Worm (Caenorhabditis elegans): ENCODE results near the gene cut-4.

The cut-4 gene

DNA sequence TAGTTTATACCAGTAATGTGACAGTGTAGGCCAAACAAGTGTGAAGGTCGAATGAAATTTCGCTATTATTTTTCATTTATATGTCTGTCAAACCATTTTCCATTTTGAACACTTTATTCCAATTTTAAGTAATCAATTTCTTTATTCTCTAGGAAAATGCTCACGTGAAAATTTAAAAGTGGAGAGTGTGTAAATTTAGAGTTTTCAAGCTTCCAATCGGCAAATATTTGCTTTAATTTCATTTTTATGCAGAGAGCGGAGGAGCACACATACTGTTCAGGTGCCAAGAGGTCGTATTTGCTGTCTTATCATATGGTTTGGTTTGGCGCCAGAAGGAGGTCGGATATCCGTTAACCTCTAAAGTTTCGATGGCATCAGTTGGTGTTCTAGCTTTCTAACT lies 10.9 kb downstream of the cut-4 start:
- TF ChIP-seq mbf-1 (tag; optimal IDR thresholded peaks at IDR 0.05): no peak
- TF ChIP-seq nhr-11 (tag; optimal IDR thresholded peaks at IDR 0.05): peak; percentile 3
- no peak for TF ChIP-seq elt-1 (tag; optimal IDR thresholded peaks at IDR 0.05)
- no peak for TF ChIP-seq nhr-25 (tag; optimal IDR thresholded peaks at IDR 0.05)
- TF ChIP-seq mab-5 (tag; optimal IDR thresholded peaks at IDR 0.05): no peak
- no peak for TF ChIP-seq sma-3 (GFP tag; optimal IDR thresholded peaks at IDR 0.05)

DNA sequence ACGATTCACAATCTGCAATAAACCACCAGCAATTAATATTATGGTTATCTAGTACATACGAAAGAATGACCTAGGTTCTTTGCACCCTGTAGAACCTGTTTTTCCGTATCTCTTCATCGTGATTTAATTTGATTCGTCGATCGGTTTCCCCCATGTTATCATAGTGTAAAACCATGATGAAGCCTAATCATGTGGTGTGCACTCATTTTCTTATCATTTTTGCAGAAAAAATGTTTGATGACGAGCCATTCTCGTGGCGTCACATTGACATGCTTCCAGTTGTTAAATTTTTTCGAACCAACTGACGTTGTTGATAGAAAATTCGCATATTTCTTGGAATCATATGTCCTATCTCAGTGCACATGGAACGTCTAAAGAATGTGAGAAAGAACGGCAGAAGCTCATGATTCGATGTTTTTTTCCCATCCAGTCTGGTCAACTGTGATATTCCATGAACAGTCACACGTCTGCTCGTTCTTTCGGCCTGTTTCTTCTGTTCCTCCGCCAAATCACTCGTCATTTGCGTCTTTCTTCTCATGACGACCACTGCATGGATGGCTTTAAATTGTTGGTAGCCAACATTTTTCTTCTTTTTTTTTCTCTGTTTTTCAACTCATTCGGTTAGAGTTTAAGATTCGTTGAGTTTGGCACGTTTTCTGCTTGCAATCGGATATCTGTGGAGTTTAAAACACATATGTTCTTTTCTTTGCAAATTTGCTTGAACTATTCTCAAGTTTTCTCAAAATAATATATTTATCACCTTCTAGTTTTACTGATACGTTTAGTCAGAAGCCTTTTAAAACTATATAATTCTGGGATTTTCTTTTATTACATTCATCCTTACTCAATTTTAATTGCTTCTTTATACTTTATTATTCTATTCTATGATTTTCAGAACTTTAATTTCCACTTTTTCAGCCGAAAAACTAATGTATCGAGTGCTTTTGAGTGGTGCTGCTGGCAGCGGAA lies 11.7 kb downstream of the cut-4 start, which contains the start of gene ZK673.2:
Gene ZK673.2, plus strand, starts transcription at position 919 of the 969 bp plus-strand sequence.
- TF ChIP-seq crh-2 (tag; optimal IDR thresholded peaks at IDR 0.05) (peak; percentile 60), ztf-11 (tag; optimal IDR thresholded peaks at IDR 0.05) (no peak), F13H6.1 (tag; optimal IDR thresholded peaks at IDR 0.05) (peak; percentile 12), ceh-82 (tag; optimal IDR thresholded peaks at IDR 0.05) (no peak), ztf-4 (tag; optimal IDR thresholded peaks at IDR 0.05) (no peak), dmd-4 (tag; optimal IDR thresholded peaks at IDR 0.05) (no peak), blmp-1 (tag; optimal IDR thresholded peaks at IDR 0.05; ENCODE audit: insufficient read depth) (peak; percentile 45), ceh-16 (tag; optimal IDR thresholded peaks at IDR 0.05) (no peak), unc-39 (tag; optimal IDR thresholded peaks at IDR 0.05) (no peak), nhr-25 (tag; optimal IDR thresholded peaks at IDR 0.05) (peak; percentile 88), nhr-77 (tag; optimal IDR thresholded peaks at IDR 0.05) (no peak), unc-55 (GFP tag; optimal IDR thresholded peaks at IDR 0.05) (no peak), ZK546.5 (tag; optimal IDR thresholded peaks at IDR 0.05) (no peak), lsy-2 (tag; optimal IDR thresholded peaks at IDR 0.05) (peak in 1 of 2 experiments; percentile 32), sma-3 (GFP tag; optimal IDR thresholded peaks at IDR 0.05) (peak; percentile 62), nhr-237 (tag; optimal IDR thresholded peaks at IDR 0.05) (no peak), peb-1 (tag; optimal IDR thresholded peaks at IDR 0.05) (no peak), elt-1 (tag; optimal IDR thresholded peaks at IDR 0.05) (no peak), aly-2 (tag; optimal IDR thresholded peaks at IDR 0.05) (no peak), ztf-1 (GFP tag; conservative IDR thresholded peaks at IDR 0.05) (no peak), nhr-23 (tag; optimal IDR thresholded peaks at IDR 0.05) (no peak), nhr-11 (tag; optimal IDR thresholded peaks at IDR 0.05) (no peak), elt-3 (tag; optimal IDR thresholded peaks at IDR 0.05) (no peak), mbf-1 (tag; optimal IDR thresholded peaks at IDR 0.05) (no peak), gmeb-1 (tag; optimal IDR thresholded peaks at IDR 0.05) (peak; percentile 71), sem-4 (tag; optimal IDR thresholded peaks at IDR 0.05) (no peak), alr-1 (tag; optimal IDR thresholded peaks at IDR 0.05) (no peak), mdl-1 (tag; optimal IDR thresholded peaks at IDR 0.05) (peak in 1 of 2 experiments; percentile 68), C34F6.9 (tag; optimal IDR thresholded peaks at IDR 0.05) (peak; percentile 32), mab-5 (tag; optimal IDR thresholded peaks at IDR 0.05) (no peak), nhr-6 (tag; optimal IDR thresholded peaks at IDR 0.05) (no peak), lin-39 (tag; optimal IDR thresholded peaks at IDR 0.05) (no peak), unc-62 (GFP tag; optimal IDR thresholded peaks at IDR 0.05) (no peak), fos-1 (tag; optimal IDR thresholded peaks at IDR 0.05) (peak; percentile 85), nhr-10 (tag; optimal IDR thresholded peaks at IDR 0.05) (no peak), zag-1 (tag; optimal IDR thresholded peaks at IDR 0.05) (no peak), nhr-21 (tag; optimal IDR thresholded peaks at IDR 0.05) (peak; percentile 83), skn-1 (tag; optimal IDR thresholded peaks at IDR 0.05) (no peak), sma-9 (GFP tag; optimal IDR thresholded peaks at IDR 0.05) (peak; percentile 79), sma-9 (tag; optimal IDR thresholded peaks at IDR 0.05) (no peak), lin-11 (tag; optimal IDR thresholded peaks at IDR 0.05) (no peak), nhr-129 (tag; optimal IDR thresholded peaks at IDR 0.05) (peak; percentile 56), ama-1 (optimal IDR thresholded peaks at IDR 0.05) (peak; percentile 6), Y55F3AM.14 (GFP tag; optimal IDR thresholded peaks at IDR 0.05) (peak; percentile 55), egl-27 (tag; optimal IDR thresholded peaks at IDR 0.05) (no peak), lin-13 (GFP tag; optimal IDR thresholded peaks at IDR 0.05) (no peak), R02D3.7 (tag; optimal IDR thresholded peaks at IDR 0.05) (no peak), snpc-4 (tag; optimal IDR thresholded peaks at IDR 0.05) (no peak), nhr-12 (tag; optimal IDR thresholded peaks at IDR 0.05) (no peak)

Data from whole organism, L2 larva.